Fruit fly (Drosophila melanogaster): ENCODE data around the gene CG31954.

The CG31954 gene

dm6 chr2L:3552773-3553172 is 42.9 kb upstream of the CG31954 start (continued):
- TF ChIP-seq achi (GFP tag; optimal IDR thresholded peaks at IDR 0.05) (peak; percentile 50), acj6 (GFP tag; optimal IDR thresholded peaks at IDR 0.05) (peak; percentile 78), dac (GFP tag; optimal IDR thresholded peaks at IDR 0.05) (no peak), Gug (GFP tag; IDR thresholded peaks at IDR 0.05) (0 out of 2 replicates have a peak, but pooled peaks have one; percentile 26), CG6854 (GFP tag; optimal IDR thresholded peaks at IDR 0.05) (peak; percentile 42), Eip93F (GFP tag; optimal IDR thresholded peaks at IDR 0.05) (no peak), Hr4 (GFP tag; optimal IDR thresholded peaks at IDR 0.05) (peak; percentile 26), CG7368 (GFP tag; optimal IDR thresholded peaks at IDR 0.05) (peak; percentile 65), svp (GFP tag) (peak; percentile 87), CG6163 (GFP tag; IDR thresholded peaks at IDR 0.05) (peak; percentile 83), Eip78C (GFP tag) (peak; percentile 91), Lpt (GFP tag; optimal IDR thresholded peaks at IDR 0.05) (peak; percentile 11), CG4318 (GFP tag; optimal IDR thresholded peaks at IDR 0.05) (no peak), spab (GFP tag; optimal IDR thresholded peaks at IDR 0.05) (peak; percentile 73), esn (GFP tag; optimal IDR thresholded peaks at IDR 0.05) (peak; percentile 76), eg (GFP tag; IDR thresholded peaks at IDR 0.05) (peak; percentile 25; the same call in 1 of the 3 replicates), CG8319 (GFP tag; optimal IDR thresholded peaks at IDR 0.05) (peak; percentile 51), Sox14 (GFP tag; optimal IDR thresholded peaks at IDR 0.05) (peak; percentile 72)

- TF ChIP-seq topi (GFP tag; optimal IDR thresholded peaks at IDR 0.05) (peak; percentile 1), svp (GFP tag) (peak; percentile 47), salr (GFP tag; optimal IDR thresholded peaks at IDR 0.05) (no peak), lz (GFP tag; optimal IDR thresholded peaks at IDR 0.05) (peak; percentile 10), CG6808 (GFP tag; optimal IDR thresholded peaks at IDR 0.05) (no peak), vri (GFP tag; optimal IDR thresholded peaks at IDR 0.05) (peak; percentile 41), CG31627 (GFP tag; optimal IDR thresholded peaks at IDR 0.05) (peak; percentile 10), Eip78C (GFP tag) (peak; percentile 10), Blimp-1 (GFP tag; optimal IDR thresholded peaks at IDR 0.05) (no peak)
Observed at dm6 chr2L:3550583-3550982, 40.7 kb upstream of the CG31954 start.

dm6 chr2L:3549742-3550141 is 39.8 kb upstream of the CG31954 start:
- TF ChIP-seq Hr4 (GFP tag; optimal IDR thresholded peaks at IDR 0.05) (no peak), eg (GFP tag; IDR thresholded peaks at IDR 0.05) (no peak), fd85E (GFP tag; optimal IDR thresholded peaks at IDR 0.05) (no peak), CG34406 (GFP tag; optimal IDR thresholded peaks at IDR 0.05) (no peak), ss (GFP tag; optimal IDR thresholded peaks at IDR 0.05) (no peak), Met (GFP tag; optimal IDR thresholded peaks at IDR 0.05) (no peak), CG6808 (GFP tag; optimal IDR thresholded peaks at IDR 0.05) (no peak), CG8319 (GFP tag; optimal IDR thresholded peaks at IDR 0.05) (no peak), CG11294 (GFP tag; IDR thresholded peaks at IDR 0.05) (no peak), Sox102F (GFP tag; optimal IDR thresholded peaks at IDR 0.05) (no peak), CG10631 (GFP tag; optimal IDR thresholded peaks at IDR 0.05) (no peak), Sox15 (GFP tag; optimal IDR thresholded peaks at IDR 0.05) (no peak), CG10669 (GFP tag; optimal IDR thresholded peaks at IDR 0.05) (no peak), CG32006 (GFP tag; optimal IDR thresholded peaks at IDR 0.05) (no peak), Sox14 (GFP tag; optimal IDR thresholded peaks at IDR 0.05) (no peak), CG15336 (GFP tag; IDR thresholded peaks at IDR 0.05) (no peak), Ets96B (tag; optimal IDR thresholded peaks at IDR 0.05) (no peak), Eip75B (GFP tag; optimal IDR thresholded peaks at IDR 0.05) (no peak), CG6792 (GFP tag; optimal IDR thresholded peaks at IDR 0.05) (no peak), Eip78C (GFP tag) (no peak)

All from whole organism, prepupa.